Worm (Caenorhabditis elegans): ENCODE measurements around the gene acs-20.

- TF ChIP-seq ztf-29 (GFP tag; IDR thresholded peaks at IDR 0.05) (no peak), ref-1 (GFP tag; conservative IDR thresholded peaks at IDR 0.05) (no peak), tab-1 (GFP tag; IDR thresholded peaks at IDR 0.05) (no peak), klf-2 (GFP tag; conservative IDR thresholded peaks at IDR 0.05) (no peak)
These were observed 26.6 kb downstream of the acs-20 start, which contains the start of gene wdr-46 for ce11 chrIV:12371879-12372278.

Measured in whole organism, midembryonic.